Fruit fly (Drosophila melanogaster): Measurements from ENCODE around the gene CG32163.

CG32163 gene

dm6 chr3L:16635566-16636210 lies 48.7 kb downstream of the CG32163 start:
- TF ChIP-seq Sox102F (GFP tag; optimal IDR thresholded peaks at IDR 0.05) (no peak), Hr4 (GFP tag; optimal IDR thresholded peaks at IDR 0.05) (peak; percentile 52), salr (GFP tag; optimal IDR thresholded peaks at IDR 0.05) (peak in 1 of 2 experiments; percentile 11), Lpt (GFP tag; optimal IDR thresholded peaks at IDR 0.05) (no peak), OdsH (GFP tag; optimal IDR thresholded peaks at IDR 0.05) (peak; percentile 25), CG10631 (GFP tag; optimal IDR thresholded peaks at IDR 0.05) (peak; percentile 13), achi (GFP tag; optimal IDR thresholded peaks at IDR 0.05) (peak; percentile 4), fkh (GFP tag; optimal IDR thresholded peaks at IDR 0.05) (no peak), Hr38 (GFP tag; optimal IDR thresholded peaks at IDR 0.05) (no peak), CG32006 (GFP tag; optimal IDR thresholded peaks at IDR 0.05) (peak; percentile 51), acj6 (GFP tag; optimal IDR thresholded peaks at IDR 0.05) (no peak), CG6792 (GFP tag; optimal IDR thresholded peaks at IDR 0.05) (no peak), Eip75B (GFP tag; optimal IDR thresholded peaks at IDR 0.05) (no peak), Met (GFP tag; optimal IDR thresholded peaks at IDR 0.05) (peak; percentile 19), CG8119 (GFP tag; IDR thresholded peaks at IDR 0.05) (no peak), esn (GFP tag; optimal IDR thresholded peaks at IDR 0.05) (peak; percentile 15), CG3919 (GFP tag; optimal IDR thresholded peaks at IDR 0.05) (no peak), CG6163 (GFP tag; IDR thresholded peaks at IDR 0.05) (peak; percentile 24; the same call in 1 of the 3 replicates), Eip78C (GFP tag) (peak; percentile 60), topi (GFP tag; optimal IDR thresholded peaks at IDR 0.05) (peak; percentile 13), CG8319 (GFP tag; optimal IDR thresholded peaks at IDR 0.05) (no peak), CG3032 (tag; optimal IDR thresholded peaks at IDR 0.05) (no peak), CG9139 (GFP tag; optimal IDR thresholded peaks at IDR 0.05) (no peak)
